Fruit fly (Drosophila melanogaster): ENCODE data around the gene TTLL4B.

- TF ChIP-seq psq (optimal IDR thresholded peaks at IDR 0.05) (no peak), ttk (optimal IDR thresholded peaks at IDR 0.05) (no peak), Myc (optimal IDR thresholded peaks at IDR 0.05) (no peak), insv (optimal IDR thresholded peaks at IDR 0.05) (no peak)
These were observed 1.1 kb upstream of the TTLL4B start for dm6 chr2L:3861388-3861787.

Data from Kc167 (cell line).